Worm (Caenorhabditis elegans) whole organism, late embryonic: ENCODE measurements around the gene F08D12.2.

Experiments used
- ama-1 ChIP-seq: fragments of 150-350 bp; optimal IDR thresholded peaks from 2 replicates; lab custom pipeline; 2014
- ceh-22 ChIP-seq: sonication (generic microtip); optimal IDR thresholded peaks from 2 replicates; lab custom pipeline; 2017; ENCODE audit warnings: missing biosample characterization, missing genetic modification characterization
- fkh-10 ChIP-seq: fragments of 150-350 bp; optimal IDR thresholded peaks from 2 replicates; lab custom pipeline; 2014; ENCODE audit warnings: missing biosample characterization, missing genetic modification reagents, missing genetic modification characterization
- hlh-30 ChIP-seq: sonication (generic microtip); optimal IDR thresholded peaks from 2 replicates; lab custom pipeline; 2017; ENCODE audit warnings: antibody characterized with exemption, missing genetic modification characterization, missing compliant biosample characterization; ENCODE audit not compliant: insufficient read depth
- nfya-1 ChIP-seq: sonication (generic microtip); optimal IDR thresholded peaks from 2 replicates; lab custom pipeline; 2017; ENCODE audit warnings: missing genetic modification characterization, mild to moderate bottlenecking, missing compliant biosample characterization, antibody characterized with exemption, moderate library complexity
- pat-9 ChIP-seq: fragments of 200-800 bp; sonication (Bioruptor generic); optimal IDR thresholded peaks from 2 replicates; lab custom pipeline; 2018; ENCODE audit warnings: mild to moderate bottlenecking, missing genetic modification characterization, moderate library complexity, missing compliant biosample characterization
- pqm-1 ChIP-seq: sonication (generic microtip); optimal IDR thresholded peaks from 2 replicates; lab custom pipeline; 2016; ENCODE audit warnings: missing genetic modification characterization, missing compliant biosample characterization
- pros-1 ChIP-seq: fragments of 150-350 bp; optimal IDR thresholded peaks from 2 replicates; lab custom pipeline; 2014; ENCODE audit warnings: missing biosample characterization, missing genetic modification reagents, missing genetic modification characterization
- sox-2 ChIP-seq: fragments of 200-800 bp; sonication (Bioruptor generic); IDR thresholded peaks from 2 replicates; pipeline ENCODE4 v1.3.6; 2022; ENCODE audit warnings: missing genetic modification reagents, missing genetic modification characterization, missing compliant biosample characterization
- tbx-2 ChIP-seq: sonication (generic microtip); optimal IDR thresholded peaks from 2 replicates; lab custom pipeline; 2016; ENCODE audit warnings: missing genetic modification characterization, missing compliant biosample characterization
- ttx-3 ChIP-seq: sonication (generic microtip); optimal IDR thresholded peaks from 2 replicates; lab custom pipeline; 2016; ENCODE audit warnings: missing genetic modification reagents, missing genetic modification characterization, missing compliant biosample characterization
- unc-86 ChIP-seq: sonication (generic microtip); optimal IDR thresholded peaks from 2 replicates; lab custom pipeline; 2016; ENCODE audit warnings: missing genetic modification characterization, missing compliant biosample characterization
- zip-5 ChIP-seq: sonication (generic microtip); optimal IDR thresholded peaks from 2 replicates; lab custom pipeline; 2016; ENCODE audit warnings: missing genetic modification characterization, missing compliant biosample characterization

DNA sequence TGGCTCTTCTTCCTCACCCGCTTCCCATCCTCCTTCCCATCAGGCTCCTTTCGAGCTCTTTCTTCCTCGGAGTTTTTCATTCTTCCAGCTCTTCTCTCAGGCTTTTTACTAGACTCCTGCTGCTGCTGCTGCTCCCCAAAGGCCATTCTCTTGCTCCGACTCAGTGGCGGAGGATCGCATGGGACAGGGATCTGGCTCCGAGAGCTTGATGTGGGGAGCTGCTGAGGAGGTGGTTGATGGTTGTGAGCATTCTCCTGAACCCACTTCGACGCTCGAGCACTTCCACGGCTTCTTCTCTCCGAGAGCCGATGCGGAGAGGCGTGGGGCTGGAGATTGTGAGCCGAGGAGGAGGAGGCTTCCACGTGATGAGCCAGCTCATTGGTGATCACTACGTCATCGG, 4.3 kb downstream of the F08D12.2 start:
- no peak for TF ChIP-seq sox-2
- TF ChIP-seq ttx-3 (tag; lab: Kevin White, UChicago) = no peak
- no peak for TF ChIP-seq ceh-22 (tag; lab: Kevin White, UChicago)
- TF ChIP-seq ama-1 (lab: Kevin White, UChicago) = no peak
- TF ChIP-seq pat-9 (tag; lab: Kevin White, UChicago) = no peak
- TF ChIP-seq pqm-1 (tag; lab: Kevin White, UChicago) = no peak
- no peak for TF ChIP-seq hlh-30 (tag; lab: Kevin White, UChicago)
- no peak for TF ChIP-seq nfya-1
- no peak for TF ChIP-seq fkh-10 (GFP tag; lab: Kevin White, UChicago)
- TF ChIP-seq unc-86 = no peak
- TF ChIP-seq zip-5 = no peak
- no peak for TF ChIP-seq tbx-2 (tag; lab: Kevin White, UChicago)
- TF ChIP-seq pros-1 (tag; lab: Kevin White, UChicago) = no peak
